Worm (Caenorhabditis elegans) whole organism, L1 larva: ENCODE results near the gene npr-21.

Experiments
- C04F5.9 ChIP-seq: sonication (generic microtip); optimal IDR thresholded peaks from 2 replicates; lab custom pipeline; 2016; ENCODE audit warnings: missing genetic modification characterization, missing compliant biosample characterization
- F16B12.6 ChIP-seq: fragments of 150-350 bp; optimal IDR thresholded peaks from 2 replicates; lab custom pipeline; 2014; ENCODE audit warnings: missing biosample characterization, missing genetic modification characterization
- alr-1 ChIP-seq: fragments of 200-800 bp; sonication (Bioruptor generic); optimal IDR thresholded peaks from 2 replicates; lab custom pipeline; 2018; ENCODE audit warnings: borderline replicate concordance, mild to moderate bottlenecking, missing genetic modification characterization, missing compliant biosample characterization
- aly-2 ChIP-seq: fragments of 150-350 bp; optimal IDR thresholded peaks from 2 replicates; lab custom pipeline; 2014; ENCODE audit warnings: missing biosample characterization, missing genetic modification characterization
- ama-1 ChIP-seq: fragments of 150-350 bp; optimal IDR thresholded peaks from 2 replicates; lab custom pipeline; 2014
- blmp-1 ChIP-seq: fragments of 150-350 bp; optimal IDR thresholded peaks from 2 replicates; lab custom pipeline; 2014; ENCODE audit warnings: missing biosample characterization, missing genetic modification characterization
- ceh-63 ChIP-seq: fragments of 200-800 bp; sonication (Bioruptor generic); optimal IDR thresholded peaks from 2 replicates; lab custom pipeline; 2018; ENCODE audit warnings: mild to moderate bottlenecking, missing genetic modification characterization, missing compliant biosample characterization
- ceh-88 ChIP-seq: fragments of 200-800 bp; sonication (Bioruptor generic); IDR thresholded peaks from 2 replicates; pipeline ENCODE4 v1.3.6; 2022; ENCODE audit warnings: missing genetic modification characterization, missing compliant biosample characterization
- ces-1 ChIP-seq: fragments of 150-350 bp; optimal IDR thresholded peaks from 2 replicates; lab custom pipeline; 2014; ENCODE audit warnings: missing biosample characterization, missing genetic modification reagents, missing genetic modification characterization
- dpl-1 ChIP-seq, 3 experiments: fragments of 150-350 bp in 2 of 3; sonication (generic microtip) in 1 of 3; optimal IDR thresholded peaks; 2 replicates each; lab custom pipeline; 2014 to 2017; ENCODE audit warnings: missing biosample characterization in 3 of 3, missing genetic modification characterization in 3 of 3, missing genetic modification reagents in 3 of 3
- dsc-1 ChIP-seq: sonication (generic microtip); optimal IDR thresholded peaks from 2 replicates; lab custom pipeline; 2016; ENCODE audit warnings: mild to moderate bottlenecking, missing genetic modification characterization, missing compliant biosample characterization
- efl-1 ChIP-seq, 4 experiments: fragments of 150-350 bp; optimal IDR thresholded peaks in 3 of 4; peaks in 1 of 4; 1 replicate in 1 of 4; 2 replicates in 3 of 4; lab custom pipeline; 2014; ENCODE audit warnings: missing biosample characterization in 2 of 4, missing genetic modification characterization in 2 of 4, missing genetic modification reagents in 2 of 4
- efl-3 ChIP-seq: fragments of 200-800 bp; sonication (Bioruptor generic); optimal IDR thresholded peaks from 2 replicates; lab custom pipeline; 2018; ENCODE audit warnings: mild to moderate bottlenecking, missing genetic modification characterization, missing compliant biosample characterization
- elt-2 ChIP-seq: sonication (generic microtip); optimal IDR thresholded peaks from 2 replicates; lab custom pipeline; 2016; ENCODE audit warnings: missing genetic modification characterization, mild to moderate bottlenecking, inconsistent platforms, missing compliant biosample characterization, missing genetic modification reagents
- elt-3 ChIP-seq, 6 experiments: fragments of 150-350 bp in 1 of 6; sonication (generic microtip); optimal IDR thresholded peaks; 2 replicates each; lab custom pipeline; 2017 to 2018; ENCODE audit warnings: missing biosample characterization in 6 of 6, missing genetic modification characterization in 6 of 6, inconsistent platforms in 1 of 6
- ets-5 ChIP-seq: fragments of 200-800 bp; sonication (Bioruptor generic); IDR thresholded peaks from 2 replicates; pipeline ENCODE4 v1.3.6; 2022; ENCODE audit warnings: missing genetic modification characterization, missing compliant biosample characterization
- fkh-4 ChIP-seq: sonication (generic microtip); optimal IDR thresholded peaks from 2 replicates; lab custom pipeline; 2016; ENCODE audit warnings: missing compliant biosample characterization, missing genetic modification characterization, borderline replicate concordance
- fkh-8 ChIP-seq: sonication (generic microtip); optimal IDR thresholded peaks from 2 replicates; lab custom pipeline; 2016; ENCODE audit warnings: mild to moderate bottlenecking, missing genetic modification characterization, missing compliant biosample characterization
- fos-1 ChIP-seq: fragments of 150-350 bp; optimal IDR thresholded peaks from 2 replicates; lab custom pipeline; 2014; ENCODE audit warnings: missing biosample characterization, missing genetic modification characterization
- hlh-4 ChIP-seq: sonication (generic microtip); optimal IDR thresholded peaks from 2 replicates; lab custom pipeline; 2016; ENCODE audit warnings: mild to moderate bottlenecking, missing genetic modification characterization, missing compliant biosample characterization
- irx-1 ChIP-seq: sonication (generic microtip); optimal IDR thresholded peaks from 2 replicates; lab custom pipeline; 2016; ENCODE audit warnings: missing genetic modification characterization, missing compliant biosample characterization
- jun-1 ChIP-seq: fragments of 150-350 bp; optimal IDR thresholded peaks from 2 replicates; lab custom pipeline; 2014; ENCODE audit warnings: missing biosample characterization, missing genetic modification reagents, missing genetic modification characterization
- lin-39 ChIP-seq: fragments of 150-350 bp; optimal IDR thresholded peaks from 2 replicates; lab custom pipeline; 2014; ENCODE audit warnings: missing biosample characterization, missing genetic modification reagents, missing genetic modification characterization
- lir-3 ChIP-seq: sonication (generic microtip); optimal IDR thresholded peaks from 2 replicates; lab custom pipeline; 2016; ENCODE audit warnings: mild to moderate bottlenecking, missing genetic modification characterization, moderate library complexity, missing compliant biosample characterization; ENCODE audit not compliant: poor library complexity
- lsy-2 ChIP-seq, 2 experiments: fragments of 150-350 bp; optimal IDR thresholded peaks; 2 replicates each; lab custom pipeline; 2014; ENCODE audit warnings: missing biosample characterization in 2 of 2, missing genetic modification characterization in 2 of 2
- mab-9 ChIP-seq: fragments of 200-800 bp; sonication (Bioruptor generic); IDR thresholded peaks from 2 replicates; pipeline ENCODE4 v1.3.6; 2022; ENCODE audit warnings: missing genetic modification reagents, missing genetic modification characterization, missing compliant biosample characterization
- mdl-1 ChIP-seq, 2 experiments: fragments of 150-350 bp; optimal IDR thresholded peaks; 2 replicates each; lab custom pipeline; 2014 to 2017; ENCODE audit warnings: missing biosample characterization in 2 of 2, missing genetic modification characterization in 2 of 2, inconsistent platforms in 1 of 2
- mef-2 ChIP-seq: fragments of 150-350 bp; optimal IDR thresholded peaks from 2 replicates; lab custom pipeline; 2014; ENCODE audit warnings: missing biosample characterization, missing genetic modification characterization
- mep-1 ChIP-seq: fragments of 150-350 bp; optimal IDR thresholded peaks from 2 replicates; lab custom pipeline; 2014; ENCODE audit warnings: missing biosample characterization, missing genetic modification characterization
- nhr-12 ChIP-seq: sonication (generic microtip); optimal IDR thresholded peaks from 2 replicates; lab custom pipeline; 2017; ENCODE audit warnings: missing biosample characterization, missing genetic modification characterization
- nhr-19 ChIP-seq: fragments of 200-800 bp; sonication (Bioruptor generic); conservative IDR thresholded peaks from 2 replicates; pipeline ENCODE4 v1.3.6; 2022; ENCODE audit warnings: missing genetic modification characterization, missing compliant biosample characterization
- nhr-20 ChIP-seq: sonication (generic microtip); optimal IDR thresholded peaks from 2 replicates; lab custom pipeline; 2016; ENCODE audit warnings: mild to moderate bottlenecking, missing genetic modification characterization, missing compliant biosample characterization
- nhr-28 ChIP-seq: fragments of 150-350 bp; optimal IDR thresholded peaks from 2 replicates; lab custom pipeline; 2014; ENCODE audit warnings: missing biosample characterization, missing genetic modification characterization
- nhr-47 ChIP-seq: sonication (generic microtip); optimal IDR thresholded peaks from 2 replicates; lab custom pipeline; 2016; ENCODE audit warnings: mild to moderate bottlenecking, missing genetic modification characterization, moderate library complexity, missing compliant biosample characterization
- nhr-71 ChIP-seq: sonication (generic microtip); optimal IDR thresholded peaks from 2 replicates; lab custom pipeline; 2016; ENCODE audit warnings: mild to moderate bottlenecking, missing genetic modification characterization, moderate library complexity, missing compliant biosample characterization
- nhr-76 ChIP-seq: sonication (generic microtip); optimal IDR thresholded peaks from 2 replicates; lab custom pipeline; 2017; ENCODE audit warnings: missing biosample characterization, missing genetic modification characterization
- nhr-77 ChIP-seq: fragments of 150-350 bp; optimal IDR thresholded peaks from 2 replicates; lab custom pipeline; 2014; ENCODE audit warnings: missing biosample characterization, missing genetic modification characterization
- nhr-84 ChIP-seq: sonication (generic microtip); optimal IDR thresholded peaks from 2 replicates; lab custom pipeline; 2017; ENCODE audit warnings: missing biosample characterization, missing genetic modification characterization
- pag-3 ChIP-seq: sonication (generic microtip); optimal IDR thresholded peaks from 2 replicates; lab custom pipeline; 2017; ENCODE audit warnings: missing genetic modification characterization, mild to moderate bottlenecking, missing compliant biosample characterization, antibody characterized with exemption, borderline replicate concordance; ENCODE audit not compliant: insufficient read depth
- pax-3 ChIP-seq: fragments of 200-800 bp; sonication (Bioruptor generic); optimal IDR thresholded peaks from 2 replicates; lab custom pipeline; 2018; ENCODE audit warnings: mild to moderate bottlenecking, missing genetic modification characterization, moderate library complexity, missing compliant biosample characterization
- skn-1 ChIP-seq: fragments of 150-350 bp; optimal IDR thresholded peaks from 2 replicates; lab custom pipeline; 2014; ENCODE audit warnings: missing biosample characterization, missing genetic modification characterization
- snpc-4 ChIP-seq: fragments of 150-350 bp; optimal IDR thresholded peaks from 2 replicates; lab custom pipeline; 2014; ENCODE audit warnings: missing biosample characterization, missing genetic modification characterization
- snu-23 ChIP-seq: sonication (generic microtip); optimal IDR thresholded peaks from 2 replicates; lab custom pipeline; 2016; ENCODE audit warnings: missing genetic modification characterization, missing compliant biosample characterization
- sox-4 ChIP-seq: sonication (generic microtip); optimal IDR thresholded peaks from 2 replicates; lab custom pipeline; 2016; ENCODE audit warnings: missing genetic modification characterization, missing compliant biosample characterization
- sptf-1 ChIP-seq: fragments of 150-350 bp; optimal IDR thresholded peaks from 2 replicates; lab custom pipeline; 2014; ENCODE audit warnings: missing biosample characterization, missing genetic modification characterization
- swsn-7 ChIP-seq: sonication (generic microtip); optimal IDR thresholded peaks from 2 replicates; lab custom pipeline; 2016; ENCODE audit warnings: missing genetic modification characterization, missing compliant biosample characterization
- tlp-1 ChIP-seq: fragments of 150-350 bp; optimal IDR thresholded peaks from 2 replicates; lab custom pipeline; 2014; ENCODE audit warnings: missing biosample characterization, missing genetic modification characterization
- unc-30 ChIP-seq: sonication (generic microtip); optimal IDR thresholded peaks from 2 replicates; lab custom pipeline; 2017; ENCODE audit warnings: missing biosample characterization, missing genetic modification characterization
- unc-62 ChIP-seq: fragments of 150-350 bp; optimal IDR thresholded peaks from 2 replicates; lab custom pipeline; 2014; ENCODE audit warnings: missing biosample characterization, missing genetic modification reagents, missing genetic modification characterization
- unc-98 ChIP-seq: fragments of 200-800 bp; sonication (Bioruptor generic); IDR thresholded peaks from 2 replicates; pipeline ENCODE4 v1.3.6; 2022; ENCODE audit warnings: missing genetic modification characterization, missing compliant biosample characterization
- vab-15 ChIP-seq: sonication (generic microtip); optimal IDR thresholded peaks from 2 replicates; lab custom pipeline; 2017; ENCODE audit warnings: missing genotype, mild to moderate bottlenecking, missing genetic modification characterization, missing compliant biosample characterization
- zag-1 ChIP-seq: fragments of 150-350 bp; optimal IDR thresholded peaks from 2 replicates; lab custom pipeline; 2014; ENCODE audit warnings: missing biosample characterization, missing genetic modification characterization
- zip-4 ChIP-seq: fragments of 200-800 bp; sonication (Bioruptor generic); optimal IDR thresholded peaks from 2 replicates; lab custom pipeline; 2018; ENCODE audit warnings: mild to moderate bottlenecking, missing genetic modification characterization, moderate library complexity, missing compliant biosample characterization
- ztf-4 ChIP-seq: fragments of 150-350 bp; optimal IDR thresholded peaks from 2 replicates; lab custom pipeline; 2014; ENCODE audit warnings: missing biosample characterization, missing genetic modification characterization

npr-21 gene

DNA sequence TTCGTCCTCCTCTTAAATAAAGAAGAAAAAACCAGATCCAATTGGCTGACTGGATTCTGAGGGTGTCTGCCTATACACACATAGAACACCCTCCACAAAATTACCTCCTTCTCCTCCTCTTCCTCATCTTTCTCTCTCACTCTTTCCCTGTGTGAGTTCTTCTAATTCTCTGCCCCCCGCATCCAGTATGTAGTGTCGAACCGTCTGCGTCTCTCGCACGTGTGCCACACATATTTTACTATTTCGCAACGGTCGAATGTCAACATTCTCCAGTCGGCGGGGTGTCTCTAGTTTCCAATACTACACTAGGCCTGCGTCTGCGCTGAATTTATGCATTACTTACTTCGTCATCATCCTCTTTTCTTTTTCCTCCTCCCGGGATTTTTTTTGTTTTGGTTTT lies 26.6 kb upstream of the npr-21 start (continued):
- peak; percentile 57 for TF ChIP-seq blmp-1
- TF ChIP-seq elt-3 (tag; optimal IDR thresholded peaks at IDR 0.05; lab: Kevin White, UChicago) = peak in 1 of 6 experiments; percentile 29
- peak; percentile 67 for TF ChIP-seq nhr-47 (tag; lab: Kevin White, UChicago)
- no peak for TF ChIP-seq ceh-88 (GFP tag; lab: Robert Waterston, UW)
- no peak for TF ChIP-seq nhr-84 (tag; lab: Kevin White, UChicago)
- TF ChIP-seq ztf-4 = no peak
- TF ChIP-seq pax-3 = no peak
- TF ChIP-seq hlh-4 = no peak
- peak; percentile 2 for TF ChIP-seq F16B12.6 (tag; lab: Kevin White, UChicago)
- TF ChIP-seq lsy-2 (tag; optimal IDR thresholded peaks at IDR 0.05; lab: Kevin White, UChicago) = peak; percentile 36 to 73
- no peak for TF ChIP-seq unc-62 (GFP tag; lab: Kevin White, UChicago)
- TF ChIP-seq nhr-20 = peak; percentile 79
- no peak for TF ChIP-seq mef-2 (tag; lab: Kevin White, UChicago)
- no peak for TF ChIP-seq sox-4 (tag; lab: Kevin White, UChicago)
- TF ChIP-seq dsc-1 (tag; lab: Kevin White, UChicago) = peak; percentile 46
- TF ChIP-seq efl-1 (optimal IDR thresholded peaks at IDR 0.05; lab: Kevin White, UChicago) = peak; percentile 50 to 68
- TF ChIP-seq efl-1 (GFP tag; optimal IDR thresholded peaks at IDR 0.05 in 1 of 2; lab: Kevin White, UChicago) = peak in 1 of 2 experiments; percentile 93
- TF ChIP-seq ets-5 = no peak
- peak; percentile 85 for TF ChIP-seq mep-1
- no peak for TF ChIP-seq tlp-1 (tag; lab: Kevin White, UChicago)
- no peak for TF ChIP-seq ceh-63 (GFP tag; lab: Kevin White, UChicago)
- peak; percentile 81 for TF ChIP-seq skn-1 (tag; lab: Kevin White, UChicago)
- no peak for TF ChIP-seq vab-15 (tag; lab: Kevin White, UChicago)
- TF ChIP-seq zip-4 (GFP tag; lab: Kevin White, UChicago) = peak; percentile 75
- TF ChIP-seq zag-1 (tag; lab: Kevin White, UChicago) = no peak
- TF ChIP-seq fkh-8 (tag; lab: Kevin White, UChicago) = peak; percentile 61
- TF ChIP-seq unc-30 (tag; lab: Kevin White, UChicago) = no peak
- no peak for TF ChIP-seq alr-1 (tag; lab: Kevin White, UChicago)
- no peak for TF ChIP-seq efl-3 (GFP tag; lab: Kevin White, UChicago)
- no peak for TF ChIP-seq C04F5.9 (tag; lab: Kevin White, UChicago)
- peak; percentile 75 for TF ChIP-seq snu-23 (GFP tag; lab: Kevin White, UChicago)
- TF ChIP-seq nhr-76 (tag; lab: Kevin White, UChicago) = no peak
- TF ChIP-seq mab-9 (GFP tag; lab: Robert Waterston, UW) = no peak
- TF ChIP-seq pag-3 (tag; lab: Kevin White, UChicago) = no peak
- peak; percentile 42 for TF ChIP-seq snpc-4
- no peak for TF ChIP-seq ces-1 (GFP tag; lab: Kevin White, UChicago)
- no peak for TF ChIP-seq aly-2
- TF ChIP-seq lin-39 = no peak
- no peak for TF ChIP-seq elt-2
- TF ChIP-seq nhr-71 (tag; lab: Kevin White, UChicago) = peak; percentile 75

DNA sequence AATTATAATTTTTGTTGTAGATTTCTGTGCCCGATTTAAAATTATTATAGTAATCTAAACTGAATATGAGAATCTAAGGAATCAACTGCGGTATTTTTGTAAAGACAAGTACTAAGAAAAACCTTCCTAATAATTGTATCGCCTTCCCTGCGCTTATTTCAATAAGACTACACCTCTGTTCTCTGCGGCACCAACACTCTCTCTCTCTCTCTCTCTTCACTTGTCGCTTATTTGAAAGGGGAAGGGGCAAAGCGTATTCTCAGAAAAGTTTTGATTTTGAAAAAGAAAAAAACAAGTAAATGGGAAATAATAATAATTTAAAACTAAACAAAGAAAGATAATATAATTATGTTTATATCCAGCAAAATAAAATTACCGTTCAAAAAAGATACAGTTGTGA lies 23.5 kb upstream of the npr-21 start:
- TF ChIP-seq nhr-71 (tag; lab: Kevin White, UChicago) (peak; percentile 75), sptf-1 (tag; lab: Kevin White, UChicago) (no peak), jun-1 (tag; lab: Kevin White, UChicago) (peak; percentile 86), ama-1 (no peak), hlh-4 (no peak), irx-1 (tag; lab: Kevin White, UChicago) (peak; percentile 38), fkh-4 (no peak), nhr-28 (no peak), ets-5 (no peak), pag-3 (tag; lab: Kevin White, UChicago) (peak; percentile 1), nhr-12 (tag; lab: Kevin White, UChicago) (no peak), fos-1 (tag; lab: Kevin White, UChicago) (peak; percentile 69), blmp-1 (peak; percentile 14), nhr-84 (tag; lab: Kevin White, UChicago) (no peak), mdl-1 (tag; optimal IDR thresholded peaks at IDR 0.05; lab: Kevin White, UChicago) (peak in 1 of 2 experiments; percentile 48), lir-3 (tag; lab: Kevin White, UChicago) (peak; percentile 25), nhr-19 (GFP tag; lab: Robert Waterston, UW) (peak; percentile 69), nhr-77 (tag; lab: Kevin White, UChicago) (peak; percentile 78), swsn-7 (peak; percentile 58), unc-98 (no peak), dpl-1 (GFP tag; optimal IDR thresholded peaks at IDR 0.05; lab: Kevin White, UChicago) (peak in 1 of 3 experiments; percentile 23)
